Worm (Caenorhabditis elegans) whole organism, L1 larva: ENCODE measurements around the gene F13H6.5.

Experiments used
- C04F5.9 ChIP-seq: sonication (generic microtip); optimal IDR thresholded peaks from 2 replicates; lab custom pipeline; 2016; ENCODE audit warnings: missing genetic modification characterization, missing compliant biosample characterization
- F16B12.6 ChIP-seq: fragments of 150-350 bp; optimal IDR thresholded peaks from 2 replicates; lab custom pipeline; 2014; ENCODE audit warnings: missing biosample characterization, missing genetic modification characterization
- aha-1 ChIP-seq: fragments of 150-350 bp; optimal IDR thresholded peaks from 2 replicates; lab custom pipeline; 2014; ENCODE audit warnings: missing biosample characterization, missing genetic modification characterization
- aly-2 ChIP-seq: fragments of 150-350 bp; optimal IDR thresholded peaks from 2 replicates; lab custom pipeline; 2014; ENCODE audit warnings: missing biosample characterization, missing genetic modification characterization
- ama-1 ChIP-seq: fragments of 150-350 bp; optimal IDR thresholded peaks from 2 replicates; lab custom pipeline; 2014
- blmp-1 ChIP-seq: fragments of 150-350 bp; optimal IDR thresholded peaks from 2 replicates; lab custom pipeline; 2014; ENCODE audit warnings: missing biosample characterization, missing genetic modification characterization
- ceh-63 ChIP-seq: fragments of 200-800 bp; sonication (Bioruptor generic); optimal IDR thresholded peaks from 2 replicates; lab custom pipeline; 2018; ENCODE audit warnings: mild to moderate bottlenecking, missing genetic modification characterization, missing compliant biosample characterization
- ceh-8 ChIP-seq: fragments of 200-800 bp; sonication (Bioruptor generic); optimal IDR thresholded peaks from 2 replicates; lab custom pipeline; 2018; ENCODE audit warnings: mild to moderate bottlenecking, missing genetic modification characterization, moderate library complexity, missing compliant biosample characterization
- dpl-1 ChIP-seq, 3 experiments: fragments of 150-350 bp in 2 of 3; sonication (generic microtip) in 1 of 3; optimal IDR thresholded peaks; 2 replicates each; lab custom pipeline; 2014 to 2017; ENCODE audit warnings: missing biosample characterization in 3 of 3, missing genetic modification characterization in 3 of 3, missing genetic modification reagents in 3 of 3
- efl-1 ChIP-seq, 4 experiments: fragments of 150-350 bp; optimal IDR thresholded peaks in 3 of 4; peaks in 1 of 4; 1 replicate in 1 of 4; 2 replicates in 3 of 4; lab custom pipeline; 2014; ENCODE audit warnings: missing biosample characterization in 2 of 4, missing genetic modification characterization in 2 of 4, missing genetic modification reagents in 2 of 4
- egl-27 ChIP-seq, 2 experiments: fragments of 150-350 bp in 1 of 2; sonication (generic microtip); optimal IDR thresholded peaks; 3 replicates each; lab custom pipeline; 2017 to 2018; ENCODE audit warnings: missing biosample characterization in 2 of 2, missing genetic modification characterization in 2 of 2, missing genetic modification reagents in 2 of 2
- elt-2 ChIP-seq: sonication (generic microtip); optimal IDR thresholded peaks from 2 replicates; lab custom pipeline; 2016; ENCODE audit warnings: missing genetic modification characterization, mild to moderate bottlenecking, inconsistent platforms, missing compliant biosample characterization, missing genetic modification reagents
- ets-5 ChIP-seq: fragments of 200-800 bp; sonication (Bioruptor generic); IDR thresholded peaks from 2 replicates; pipeline ENCODE4 v1.3.6; 2022; ENCODE audit warnings: missing genetic modification characterization, missing compliant biosample characterization
- fkh-10 ChIP-seq: sonication (generic microtip); optimal IDR thresholded peaks from 2 replicates; lab custom pipeline; 2017; ENCODE audit warnings: missing biosample characterization, missing genetic modification reagents, missing genetic modification characterization
- fkh-4 ChIP-seq: sonication (generic microtip); optimal IDR thresholded peaks from 2 replicates; lab custom pipeline; 2016; ENCODE audit warnings: missing compliant biosample characterization, missing genetic modification characterization, borderline replicate concordance
- grh-1 ChIP-seq: fragments of 200-800 bp; sonication (Bioruptor generic); IDR thresholded peaks from 2 replicates; pipeline ENCODE4 v1.3.6; 2022; ENCODE audit warnings: missing genetic modification reagents, missing genetic modification characterization, missing compliant biosample characterization
- irx-1 ChIP-seq: sonication (generic microtip); optimal IDR thresholded peaks from 2 replicates; lab custom pipeline; 2016; ENCODE audit warnings: missing genetic modification characterization, missing compliant biosample characterization
- isw-1 ChIP-seq: fragments of 200-800 bp; sonication (Bioruptor generic); IDR thresholded peaks from 2 replicates; pipeline ENCODE4 v1.3.6; 2022; ENCODE audit warnings: missing genetic modification characterization, missing compliant biosample characterization
- lin-13 ChIP-seq: fragments of 150-350 bp; optimal IDR thresholded peaks from 2 replicates; lab custom pipeline; 2014; ENCODE audit warnings: missing biosample characterization, missing genetic modification reagents, missing genetic modification characterization
- lin-14 ChIP-seq: fragments of 200-800 bp; sonication (Bioruptor generic); optimal IDR thresholded peaks from 2 replicates; lab custom pipeline; 2018; ENCODE audit warnings: mild to moderate bottlenecking, missing genetic modification characterization, moderate library complexity, missing compliant biosample characterization
- lin-35 ChIP-seq, 2 experiments: fragments of 150-350 bp; optimal IDR thresholded peaks; 2 replicates each; lab custom pipeline; 2014; ENCODE audit warnings: missing biosample characterization in 2 of 2, missing genetic modification characterization in 2 of 2, missing genetic modification reagents in 2 of 2
- lin-39 ChIP-seq: fragments of 150-350 bp; optimal IDR thresholded peaks from 2 replicates; lab custom pipeline; 2014; ENCODE audit warnings: missing biosample characterization, missing genetic modification reagents, missing genetic modification characterization
- lir-3 ChIP-seq: sonication (generic microtip); optimal IDR thresholded peaks from 2 replicates; lab custom pipeline; 2016; ENCODE audit warnings: mild to moderate bottlenecking, missing genetic modification characterization, moderate library complexity, missing compliant biosample characterization; ENCODE audit not compliant: poor library complexity
- lsy-2 ChIP-seq, 2 experiments: fragments of 150-350 bp; optimal IDR thresholded peaks; 2 replicates each; lab custom pipeline; 2014; ENCODE audit warnings: missing biosample characterization in 2 of 2, missing genetic modification characterization in 2 of 2
- mab-9 ChIP-seq: fragments of 200-800 bp; sonication (Bioruptor generic); IDR thresholded peaks from 2 replicates; pipeline ENCODE4 v1.3.6; 2022; ENCODE audit warnings: missing genetic modification reagents, missing genetic modification characterization, missing compliant biosample characterization
- mdl-1 ChIP-seq, 2 experiments: fragments of 150-350 bp; optimal IDR thresholded peaks; 2 replicates each; lab custom pipeline; 2014 to 2017; ENCODE audit warnings: missing biosample characterization in 2 of 2, missing genetic modification characterization in 2 of 2, inconsistent platforms in 1 of 2
- mef-2 ChIP-seq: fragments of 150-350 bp; optimal IDR thresholded peaks from 2 replicates; lab custom pipeline; 2014; ENCODE audit warnings: missing biosample characterization, missing genetic modification characterization
- mep-1 ChIP-seq: fragments of 150-350 bp; optimal IDR thresholded peaks from 2 replicates; lab custom pipeline; 2014; ENCODE audit warnings: missing biosample characterization, missing genetic modification characterization
- nhr-11 ChIP-seq: fragments of 150-350 bp; optimal IDR thresholded peaks from 2 replicates; lab custom pipeline; 2014; ENCODE audit warnings: missing biosample characterization, missing genetic modification characterization
- nhr-12 ChIP-seq: sonication (generic microtip); optimal IDR thresholded peaks from 2 replicates; lab custom pipeline; 2017; ENCODE audit warnings: missing biosample characterization, missing genetic modification characterization
- nhr-20 ChIP-seq: sonication (generic microtip); optimal IDR thresholded peaks from 2 replicates; lab custom pipeline; 2016; ENCODE audit warnings: mild to moderate bottlenecking, missing genetic modification characterization, missing compliant biosample characterization
- nhr-47 ChIP-seq: sonication (generic microtip); optimal IDR thresholded peaks from 2 replicates; lab custom pipeline; 2016; ENCODE audit warnings: mild to moderate bottlenecking, missing genetic modification characterization, moderate library complexity, missing compliant biosample characterization
- nhr-71 ChIP-seq: sonication (generic microtip); optimal IDR thresholded peaks from 2 replicates; lab custom pipeline; 2016; ENCODE audit warnings: mild to moderate bottlenecking, missing genetic modification characterization, moderate library complexity, missing compliant biosample characterization
- nhr-77 ChIP-seq: fragments of 150-350 bp; optimal IDR thresholded peaks from 2 replicates; lab custom pipeline; 2014; ENCODE audit warnings: missing biosample characterization, missing genetic modification characterization
- nhr-90 ChIP-seq: sonication (generic microtip); optimal IDR thresholded peaks from 2 replicates; lab custom pipeline; 2016; ENCODE audit warnings: mild to moderate bottlenecking, missing genetic modification characterization, missing compliant biosample characterization; ENCODE audit not compliant: poor library complexity
- rnt-1 ChIP-seq: sonication (generic microtip); optimal IDR thresholded peaks from 2 replicates; lab custom pipeline; 2016; ENCODE audit warnings: mild to moderate bottlenecking, missing genetic modification characterization, moderate library complexity, missing compliant biosample characterization
- snu-23 ChIP-seq: sonication (generic microtip); optimal IDR thresholded peaks from 2 replicates; lab custom pipeline; 2016; ENCODE audit warnings: missing genetic modification characterization, missing compliant biosample characterization
- sptf-1 ChIP-seq: fragments of 150-350 bp; optimal IDR thresholded peaks from 2 replicates; lab custom pipeline; 2014; ENCODE audit warnings: missing biosample characterization, missing genetic modification characterization
- sup-37 ChIP-seq: fragments of 200-800 bp; sonication (Bioruptor generic); optimal IDR thresholded peaks from 2 replicates; lab custom pipeline; 2018; ENCODE audit warnings: mild to moderate bottlenecking, missing genetic modification characterization, missing compliant biosample characterization
- swsn-7 ChIP-seq: sonication (generic microtip); optimal IDR thresholded peaks from 2 replicates; lab custom pipeline; 2016; ENCODE audit warnings: missing genetic modification characterization, missing compliant biosample characterization
- tbx-2 ChIP-seq: sonication (generic microtip); optimal IDR thresholded peaks from 2 replicates; lab custom pipeline; 2016; ENCODE audit warnings: missing genetic modification characterization, missing compliant biosample characterization
- unc-130 ChIP-seq: fragments of 150-350 bp; optimal IDR thresholded peaks from 2 replicates; lab custom pipeline; 2017; ENCODE audit warnings: missing biosample characterization, missing genetic modification characterization, inconsistent platforms
- unc-86 ChIP-seq: sonication (generic microtip); optimal IDR thresholded peaks from 2 replicates; lab custom pipeline; 2016; ENCODE audit warnings: missing genetic modification characterization, missing compliant biosample characterization
- xbp-1 ChIP-seq: sonication (generic microtip); optimal IDR thresholded peaks from 2 replicates; lab custom pipeline; 2016; ENCODE audit warnings: missing genetic modification characterization, missing compliant biosample characterization
- zag-1 ChIP-seq: fragments of 150-350 bp; optimal IDR thresholded peaks from 2 replicates; lab custom pipeline; 2014; ENCODE audit warnings: missing biosample characterization, missing genetic modification characterization

The F13H6.5 gene

ce11 chrV:6326980-6327379 lies 47.8 kb downstream of the F13H6.5 start, which contains the start of gene fbxa-202:
Gene fbxa-202, plus strand, starts transcription at chrV:6327280.
- TF ChIP-seq snu-23 (no peak), lin-14 (GFP tag; lab: Kevin White, UChicago) (no peak), F16B12.6 (tag; lab: Kevin White, UChicago) (no peak), mef-2 (no peak), aha-1 (tag; lab: Kevin White, UChicago) (no peak), swsn-7 (tag; lab: Kevin White, UChicago) (no peak), sup-37 (GFP tag; lab: Kevin White, UChicago) (no peak), lir-3 (no peak), nhr-90 (tag; lab: Kevin White, UChicago) (no peak)

- TF ChIP-seq nhr-90 (tag; lab: Kevin White, UChicago) (peak; percentile 13), mef-2 (no peak), unc-86 (tag; lab: Kevin White, UChicago) (no peak)
Observed at ce11 chrV:6326394-6326793, 48.4 kb downstream of the F13H6.5 start.

ce11 chrV:6323602-6324001 lies 51.1 kb downstream of the F13H6.5 start:
- no peak for TF ChIP-seq tbx-2 (tag; lab: Kevin White, UChicago)
- TF ChIP-seq blmp-1 (tag; lab: Kevin White, UChicago): peak; percentile 24
- TF ChIP-seq zag-1 (tag; lab: Kevin White, UChicago): no peak
- no peak for TF ChIP-seq aly-2 (tag; lab: Kevin White, UChicago)
- no peak for TF ChIP-seq nhr-20 (tag; lab: Kevin White, UChicago)
- no peak for TF ChIP-seq efl-1 (optimal IDR thresholded peaks at IDR 0.05; lab: Kevin White, UChicago)
- peak in 1 of 2 experiments; percentile 52 for TF ChIP-seq efl-1 (GFP tag; optimal IDR thresholded peaks at IDR 0.05 in 1 of 2; lab: Kevin White, UChicago)
- no peak for TF ChIP-seq lin-39 (tag; lab: Kevin White, UChicago)

- TF ChIP-seq mep-1 (tag; lab: Kevin White, UChicago) (peak; percentile 64), egl-27 (tag; optimal IDR thresholded peaks at IDR 0.05; lab: Kevin White, UChicago) (no peak), lsy-2 (tag; optimal IDR thresholded peaks at IDR 0.05; lab: Kevin White, UChicago) (peak; percentile 0 to 17), fkh-4 (no peak), lin-13 (GFP tag; lab: Kevin White, UChicago) (peak; percentile 6), isw-1 (GFP tag; lab: Robert Waterston, UW) (no peak), fkh-10 (GFP tag; lab: Kevin White, UChicago) (no peak), lin-14 (GFP tag; lab: Kevin White, UChicago) (peak; percentile 82), sptf-1 (tag; lab: Kevin White, UChicago) (no peak), blmp-1 (tag; lab: Kevin White, UChicago) (peak; percentile 71), grh-1 (GFP tag; lab: Robert Waterston, UW) (peak; percentile 47), ama-1 (no peak), lin-35 (GFP tag; optimal IDR thresholded peaks at IDR 0.05; lab: Kevin White, UChicago) (peak in 1 of 2 experiments; percentile 65), nhr-47 (peak; percentile 22), irx-1 (tag; lab: Kevin White, UChicago) (no peak), nhr-71 (tag; lab: Kevin White, UChicago) (peak; percentile 80), xbp-1 (tag; lab: Kevin White, UChicago) (no peak), lin-39 (tag; lab: Kevin White, UChicago) (no peak), elt-2 (tag; lab: Kevin White, UChicago) (no peak), dpl-1 (GFP tag; optimal IDR thresholded peaks at IDR 0.05; lab: Kevin White, UChicago) (peak in 1 of 3 experiments; percentile 22), snu-23 (peak; percentile 66), unc-130 (tag; lab: Kevin White, UChicago) (no peak), ceh-8 (no peak), nhr-12 (no peak), mdl-1 (tag; optimal IDR thresholded peaks at IDR 0.05; lab: Kevin White, UChicago) (peak in 1 of 2 experiments; percentile 12), mab-9 (no peak), ets-5 (GFP tag; lab: Robert Waterston, UW) (no peak), tbx-2 (tag; lab: Kevin White, UChicago) (peak; percentile 40), rnt-1 (tag; lab: Kevin White, UChicago) (no peak), nhr-11 (tag; lab: Kevin White, UChicago) (no peak), C04F5.9 (tag; lab: Kevin White, UChicago) (no peak), ceh-63 (GFP tag; lab: Kevin White, UChicago) (no peak), nhr-77 (tag; lab: Kevin White, UChicago) (no peak), F16B12.6 (tag; lab: Kevin White, UChicago) (no peak)
Observed at ce11 chrV:6322749-6323367, 51.9 kb downstream of the F13H6.5 start.
